Worm (Caenorhabditis elegans) whole organism, mixed stage, embryonic: ENCODE results near the gene immt-1.

ENCODE experiments used
- bed-3 ChIP-seq: fragments of 200-800 bp; sonication (Bioruptor generic); optimal IDR thresholded peaks from 3 replicates; lab custom pipeline; 2018; ENCODE audit warnings: mild to moderate bottlenecking, missing genetic modification characterization, moderate library complexity, missing compliant biosample characterization
- blmp-1 ChIP-seq: fragments of 150-350 bp; optimal IDR thresholded peaks from 2 replicates; lab custom pipeline; 2014; ENCODE audit warnings: missing biosample characterization, missing genetic modification characterization
- ceh-43 ChIP-seq: fragments of 200-800 bp; sonication (Bioruptor generic); optimal IDR thresholded peaks from 2 replicates; lab custom pipeline; 2018; ENCODE audit warnings: mild to moderate bottlenecking, missing genetic modification characterization, moderate library complexity, missing compliant biosample characterization
- mep-1 ChIP-seq: fragments of 150-350 bp; optimal IDR thresholded peaks from 2 replicates; lab custom pipeline; 2017; ENCODE audit warnings: missing biosample characterization, missing genetic modification reagents, missing genetic modification characterization, inconsistent platforms
- mls-2 ChIP-seq: sonication (generic microtip); optimal IDR thresholded peaks from 2 replicates; lab custom pipeline; 2016; ENCODE audit warnings: mild to moderate bottlenecking, missing genetic modification characterization, moderate library complexity, missing compliant biosample characterization
- nhr-12 ChIP-seq: fragments of 150-350 bp; optimal IDR thresholded peaks from 2 replicates; lab custom pipeline; 2014; ENCODE audit warnings: missing biosample characterization, missing genetic modification characterization
- nhr-237 ChIP-seq: fragments of 150-350 bp; optimal IDR thresholded peaks from 2 replicates; lab custom pipeline; 2014; ENCODE audit warnings: missing biosample characterization, missing genetic modification characterization
- nhr-28 ChIP-seq: fragments of 150-350 bp; optimal IDR thresholded peaks from 2 replicates; lab custom pipeline; 2014; ENCODE audit warnings: missing biosample characterization, missing genetic modification characterization
- sem-2 ChIP-seq: fragments of 200-800 bp; sonication (Bioruptor generic); optimal IDR thresholded peaks from 2 replicates; lab custom pipeline; 2018; ENCODE audit warnings: mild to moderate bottlenecking, missing genetic modification characterization, missing compliant biosample characterization
- unc-39 ChIP-seq: fragments of 150-350 bp; optimal IDR thresholded peaks from 2 replicates; lab custom pipeline; 2014; ENCODE audit warnings: missing biosample characterization, missing genetic modification characterization

- no peak for TF ChIP-seq bed-3 (GFP tag; lab: Kevin White, UChicago)
- TF ChIP-seq unc-39 (tag; lab: Kevin White, UChicago), result no peak
- no peak for TF ChIP-seq blmp-1 (tag; lab: Kevin White, UChicago)
- no peak for TF ChIP-seq nhr-12
- no peak for TF ChIP-seq nhr-237 (tag; lab: Kevin White, UChicago)
- no peak for TF ChIP-seq nhr-28 (tag; lab: Kevin White, UChicago)
- no peak for TF ChIP-seq mep-1 (tag; lab: Kevin White, UChicago)
- no peak for TF ChIP-seq mls-2
- TF ChIP-seq sem-2 (GFP tag; lab: Kevin White, UChicago), result no peak
- TF ChIP-seq ceh-43 (GFP tag; lab: Kevin White, UChicago), result no peak
Measured at ce11 chrX:2693026-2693425, 6.0 kb upstream of the immt-1 start.
